Fruit fly (Drosophila melanogaster): Measurements from ENCODE around the gene msl-2.
A peak's percentile ranks its signal among the peaks of the same experiment; 100 is the strongest.

Gene msl-2

dm6 chr2L:3476399-3477056 is 10.6 kb upstream of the msl-2 start (continued):
- no peak for TF ChIP-seq CG11247 (GFP tag; IDR thresholded peaks at IDR 0.05)
- no peak for TF ChIP-seq zf30C (GFP tag; optimal IDR thresholded peaks at IDR 0.05)
- no peak for TF ChIP-seq CG4404 (GFP tag; IDR thresholded peaks at IDR 0.05)
- no peak for TF ChIP-seq Vsx1 (GFP tag; optimal IDR thresholded peaks at IDR 0.05)
- TF ChIP-seq CG30020 (tag; optimal IDR thresholded peaks at IDR 0.05): no peak
- TF ChIP-seq CG3847 (GFP tag; IDR thresholded peaks at IDR 0.05): no peak
- no peak for TF ChIP-seq Doc3 (GFP tag; IDR thresholded peaks at IDR 0.05; ENCODE audit: partially characterized antibody)
- TF ChIP-seq dati (GFP tag; IDR thresholded peaks at IDR 0.05): no peak
- TF ChIP-seq Dref (GFP tag; IDR thresholded peaks at IDR 0.05): no peak
- TF ChIP-seq Neu2 (GFP tag; optimal IDR thresholded peaks at IDR 0.05; ENCODE audit: borderline replicate concordance): no peak
- no peak for TF ChIP-seq hbn (GFP tag; IDR thresholded peaks at IDR 0.05; ENCODE audit: partially characterized antibody)
- TF ChIP-seq CG13894 (tag; optimal IDR thresholded peaks at IDR 0.05): peak; percentile 77
- no peak for TF ChIP-seq sim (GFP tag; IDR thresholded peaks at IDR 0.05)
- TF ChIP-seq psq (GFP tag; optimal IDR thresholded peaks at IDR 0.05): no peak
- peak; percentile 81 for TF ChIP-seq ewg (GFP tag; optimal IDR thresholded peaks at IDR 0.05)
- no peak for TF ChIP-seq schlank (tag; optimal IDR thresholded peaks at IDR 0.05)
- TF ChIP-seq CG17359 (tag; optimal IDR thresholded peaks at IDR 0.05): no peak
- peak; percentile 10 for TF ChIP-seq zen (tag; optimal IDR thresholded peaks at IDR 0.05)
- TF ChIP-seq slou (GFP tag; optimal IDR thresholded peaks at IDR 0.05): no peak
- TF ChIP-seq E2f1 (GFP tag; IDR thresholded peaks at IDR 0.05): no peak
- TF ChIP-seq CG32767 (GFP tag; IDR thresholded peaks at IDR 0.05): peak; percentile 43; the same call in 1 of the 2 replicates
- peak; percentile 71 for TF ChIP-seq kni (GFP tag; optimal IDR thresholded peaks at IDR 0.05)
- TF ChIP-seq knrl (GFP tag; IDR thresholded peaks at IDR 0.05; ENCODE audit: partially characterized antibody): no peak
- no peak for TF ChIP-seq wor (GFP tag; IDR thresholded peaks at IDR 0.05)
- TF ChIP-seq CG6689 (GFP tag; IDR thresholded peaks at IDR 0.05): no peak; the same call in 1 of the 2 replicates
- no peak for TF ChIP-seq pum (GFP tag; optimal IDR thresholded peaks at IDR 0.05)
- TF ChIP-seq Nf-YC (tag; optimal IDR thresholded peaks at IDR 0.05): peak; percentile 44
- no peak for TF ChIP-seq CG18599 (GFP tag; optimal IDR thresholded peaks at IDR 0.05)

dm6 chr2L:3475948-3476347 is 10.0 kb upstream of the msl-2 start:
- no peak for TF ChIP-seq gsb-n (tag; optimal IDR thresholded peaks at IDR 0.05)
- no peak for TF ChIP-seq CTCF (GFP tag; optimal IDR thresholded peaks at IDR 0.05)
- no peak; the same call in 2 of the 3 replicates for TF ChIP-seq croc (GFP tag; conservative IDR thresholded peaks at IDR 0.05)
- no peak for TF ChIP-seq Sry-δ (GFP tag; optimal IDR thresholded peaks at IDR 0.05)
- TF ChIP-seq Side (GFP tag; optimal IDR thresholded peaks at IDR 0.05): peak; percentile 17
- no peak for TF ChIP-seq fu2 (GFP tag; optimal IDR thresholded peaks at IDR 0.05)
- peak; percentile 24 for TF ChIP-seq CG12219 (GFP tag; optimal IDR thresholded peaks at IDR 0.05)
- TF ChIP-seq unc-4 (GFP tag; IDR thresholded peaks at IDR 0.05; ENCODE audit: partially characterized antibody): no peak
- TF ChIP-seq Dip3 (GFP tag; optimal IDR thresholded peaks at IDR 0.05): peak; percentile 48
- no peak for TF ChIP-seq Lhr (GFP tag; optimal IDR thresholded peaks at IDR 0.05)
- TF ChIP-seq CG34224 (GFP tag; IDR thresholded peaks at IDR 0.05; ENCODE audit: partially characterized antibody): no peak
- no peak for TF ChIP-seq lbe (GFP tag; optimal IDR thresholded peaks at IDR 0.05)
- TF ChIP-seq Asciz (GFP tag; optimal IDR thresholded peaks at IDR 0.05): peak; percentile 57
- peak; percentile 50 for TF ChIP-seq slou (GFP tag; optimal IDR thresholded peaks at IDR 0.05)
- no peak; the same call in 2 of the 3 replicates for TF ChIP-seq Mrtf (GFP tag; IDR thresholded peaks at IDR 0.05)
- peak; percentile 66 for TF ChIP-seq CG18262 (tag; optimal IDR thresholded peaks at IDR 0.05)
- no peak for TF ChIP-seq CG18764 (GFP tag; optimal IDR thresholded peaks at IDR 0.05)
- TF ChIP-seq Doc3 (GFP tag; IDR thresholded peaks at IDR 0.05; ENCODE audit: partially characterized antibody): no peak
- TF ChIP-seq pb (GFP tag; optimal IDR thresholded peaks at IDR 0.05): no peak
- no peak for TF ChIP-seq BEAF-32 (GFP tag; optimal IDR thresholded peaks at IDR 0.05)
- TF ChIP-seq Sox100B (GFP tag; optimal IDR thresholded peaks at IDR 0.05): peak; percentile 77
- TF ChIP-seq CG17385 (GFP tag; optimal IDR thresholded peaks at IDR 0.05): peak; percentile 68
- no peak for TF ChIP-seq pzg (GFP tag; optimal IDR thresholded peaks at IDR 0.05)
- TF ChIP-seq dimm (GFP tag; IDR thresholded peaks at IDR 0.05): no peak
- TF ChIP-seq row (GFP tag; IDR thresholded peaks at IDR 0.05): peak; percentile 82
